Worm (Caenorhabditis elegans): ENCODE measurements around the gene nas-25.

nas-25 gene

ce11 chrII:8853960-8854359 is 28.1 kb downstream of the nas-25 start:
- no peak for TF ChIP-seq ztf-23 (GFP tag; IDR thresholded peaks at IDR 0.05)
- no peak for TF ChIP-seq T22C8.4 (GFP tag; IDR thresholded peaks at IDR 0.05)

ce11 chrII:8854874-8855273 is 29.0 kb downstream of the nas-25 start:
- no peak for TF ChIP-seq ztf-29 (GFP tag; IDR thresholded peaks at IDR 0.05)
- no peak for TF ChIP-seq klf-2 (GFP tag; conservative IDR thresholded peaks at IDR 0.05)

ce11 chrII:8856524-8856923 is 30.7 kb downstream of the nas-25 start:
- no peak for TF ChIP-seq ref-1 (GFP tag; conservative IDR thresholded peaks at IDR 0.05)
- TF ChIP-seq med-1 (GFP tag; optimal IDR thresholded peaks at IDR 0.05; ENCODE audit: insufficient read depth) = no peak
- no peak for TF ChIP-seq tab-1 (GFP tag; IDR thresholded peaks at IDR 0.05)
- TF ChIP-seq klf-2 (GFP tag; conservative IDR thresholded peaks at IDR 0.05) = no peak
- TF ChIP-seq cog-1 (tag; optimal IDR thresholded peaks at IDR 0.05) = no peak
- TF ChIP-seq ztf-23 (GFP tag; IDR thresholded peaks at IDR 0.05) = no peak

ce11 chrII:8857074-8857473 is 31.2 kb downstream of the nas-25 start:
- TF ChIP-seq flt-1 (GFP tag; IDR thresholded peaks at IDR 0.05) (no peak), ztf-29 (GFP tag; IDR thresholded peaks at IDR 0.05) (no peak), med-1 (GFP tag; optimal IDR thresholded peaks at IDR 0.05; ENCODE audit: insufficient read depth) (no peak), T22C8.4 (GFP tag; IDR thresholded peaks at IDR 0.05) (no peak)

- TF ChIP-seq med-1 (GFP tag; optimal IDR thresholded peaks at IDR 0.05; ENCODE audit: insufficient read depth) = no peak
- TF ChIP-seq klf-2 (GFP tag; conservative IDR thresholded peaks at IDR 0.05) = no peak
- TF ChIP-seq ztf-29 (GFP tag; IDR thresholded peaks at IDR 0.05) = no peak
- no peak for TF ChIP-seq ref-1 (GFP tag; conservative IDR thresholded peaks at IDR 0.05)
- no peak for TF ChIP-seq T22C8.4 (GFP tag; IDR thresholded peaks at IDR 0.05)
These were observed 33.7 kb downstream of the nas-25 start, which contains the start of gene snb-6 for ce11 chrII:8859596-8859995. TSS of gene snb-6 (minus strand) at chrII:8859696.

- TF ChIP-seq ztf-23 (GFP tag; IDR thresholded peaks at IDR 0.05) = no peak
- TF ChIP-seq ztf-29 (GFP tag; IDR thresholded peaks at IDR 0.05) = no peak
- no peak for TF ChIP-seq med-1 (GFP tag; optimal IDR thresholded peaks at IDR 0.05; ENCODE audit: insufficient read depth)
- TF ChIP-seq klf-2 (GFP tag; conservative IDR thresholded peaks at IDR 0.05) = no peak
- TF ChIP-seq cog-1 (tag; optimal IDR thresholded peaks at IDR 0.05) = no peak
- TF ChIP-seq T22C8.4 (GFP tag; IDR thresholded peaks at IDR 0.05) = no peak
- no peak for TF ChIP-seq ref-1 (GFP tag; conservative IDR thresholded peaks at IDR 0.05)
- TF ChIP-seq tab-1 (GFP tag; IDR thresholded peaks at IDR 0.05) = no peak
These were observed 39.2 kb downstream of the nas-25 start, which contains the start of gene npr-20 for ce11 chrII:8865078-8865477. TSS of gene npr-20 (minus strand) at chrII:8865178.

- no peak for TF ChIP-seq flt-1 (GFP tag; IDR thresholded peaks at IDR 0.05)
- TF ChIP-seq klf-2 (GFP tag; conservative IDR thresholded peaks at IDR 0.05) = no peak
- TF ChIP-seq T22C8.4 (GFP tag; IDR thresholded peaks at IDR 0.05) = no peak
- TF ChIP-seq tab-1 (GFP tag; IDR thresholded peaks at IDR 0.05) = no peak
- no peak for TF ChIP-seq cog-1 (tag; optimal IDR thresholded peaks at IDR 0.05)
- TF ChIP-seq ref-1 (GFP tag; conservative IDR thresholded peaks at IDR 0.05) = no peak
- no peak for TF ChIP-seq ztf-29 (GFP tag; IDR thresholded peaks at IDR 0.05)
- no peak for TF ChIP-seq ztf-23 (GFP tag; IDR thresholded peaks at IDR 0.05)
- TF ChIP-seq med-1 (GFP tag; optimal IDR thresholded peaks at IDR 0.05; ENCODE audit: insufficient read depth) = no peak
These were observed 41.0 kb downstream of the nas-25 start for ce11 chrII:8866844-8867243.

DNA sequence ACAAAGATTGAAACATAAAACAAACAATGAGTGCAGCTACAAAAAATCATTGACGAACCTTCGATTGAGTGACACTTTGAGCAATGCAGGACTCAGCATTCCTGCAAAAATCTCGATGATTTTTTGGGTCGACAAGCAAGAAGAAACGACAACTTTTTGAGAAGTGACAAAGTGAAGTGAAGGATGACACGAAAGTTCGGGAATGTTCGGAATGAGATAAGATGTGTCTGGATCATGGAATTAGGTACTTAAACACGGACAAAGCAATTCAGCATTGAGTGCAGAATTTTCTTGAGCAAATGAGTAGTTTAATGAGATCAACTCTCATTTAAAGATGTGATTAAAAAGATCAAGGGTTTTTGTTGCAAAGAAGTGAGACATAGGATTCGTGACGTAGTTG is 48.0 kb downstream of the nas-25 start, which contains the start of gene T07D4.2:
TSS of gene T07D4.2 (minus strand) at position 101 of the 400 bp plus-strand sequence.
- TF ChIP-seq ref-1 (GFP tag; conservative IDR thresholded peaks at IDR 0.05) = no peak
- TF ChIP-seq T22C8.4 (GFP tag; IDR thresholded peaks at IDR 0.05) = no peak
- TF ChIP-seq flt-1 (GFP tag; IDR thresholded peaks at IDR 0.05) = no peak
- TF ChIP-seq ztf-29 (GFP tag; IDR thresholded peaks at IDR 0.05) = no peak
- no peak for TF ChIP-seq klf-2 (GFP tag; conservative IDR thresholded peaks at IDR 0.05)
- TF ChIP-seq med-1 (GFP tag; optimal IDR thresholded peaks at IDR 0.05; ENCODE audit: insufficient read depth) = no peak
- TF ChIP-seq tab-1 (GFP tag; IDR thresholded peaks at IDR 0.05) = no peak
- no peak for TF ChIP-seq ztf-23 (GFP tag; IDR thresholded peaks at IDR 0.05)

DNA sequence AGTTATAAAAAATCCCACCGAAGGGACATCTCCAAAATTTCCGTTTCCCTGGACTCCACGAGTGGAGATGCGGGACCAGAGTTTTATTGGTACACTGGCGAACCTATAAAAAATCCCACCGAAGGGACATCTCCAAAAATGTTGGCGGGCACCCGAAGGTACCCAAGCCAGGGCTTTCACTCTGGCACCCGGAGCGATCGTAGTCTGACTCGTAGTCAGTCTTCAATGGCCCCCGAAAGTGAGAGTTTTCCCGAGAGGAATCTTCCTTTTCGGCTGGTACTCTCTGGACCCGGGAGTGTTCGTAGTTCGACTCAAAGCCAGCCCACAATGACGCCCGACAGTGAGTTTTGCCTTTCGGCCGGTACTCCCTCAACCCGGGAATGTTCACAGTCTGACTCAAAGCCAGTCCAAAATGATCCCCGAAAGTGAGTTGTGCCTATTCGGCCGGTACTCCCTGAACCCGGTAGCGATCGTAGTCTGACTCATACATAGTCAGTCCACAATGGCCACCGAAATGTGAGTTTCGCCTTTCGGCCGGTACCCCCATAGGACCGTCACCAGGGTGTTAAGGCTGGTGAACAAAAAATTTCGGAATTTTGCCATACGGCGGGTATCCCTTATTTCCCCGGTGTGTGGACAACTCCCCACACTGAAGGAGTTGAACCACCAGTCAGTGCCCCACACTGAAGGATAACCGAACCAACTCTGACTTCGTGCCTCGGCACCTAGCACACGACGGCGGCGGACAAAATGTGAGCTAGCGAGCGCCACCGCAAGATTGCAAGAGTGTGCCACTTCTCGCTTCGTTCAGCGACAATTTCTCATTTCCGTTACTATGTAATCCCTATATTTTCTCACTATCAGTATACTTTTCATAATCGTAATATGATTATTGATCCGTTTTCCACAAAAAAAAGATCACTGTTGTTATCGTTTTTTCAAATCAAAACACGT is 51.4 kb downstream of the nas-25 start:
- TF ChIP-seq med-1 (GFP tag; optimal IDR thresholded peaks at IDR 0.05; ENCODE audit: insufficient read depth) (no peak), klf-2 (GFP tag; conservative IDR thresholded peaks at IDR 0.05) (no peak), ref-1 (GFP tag; conservative IDR thresholded peaks at IDR 0.05) (no peak), ztf-23 (GFP tag; IDR thresholded peaks at IDR 0.05) (no peak), T22C8.4 (GFP tag; IDR thresholded peaks at IDR 0.05) (0 out of 2 replicates have a peak, but pooled peaks have one; percentile 5)

Measured in whole organism, midembryonic.